Worm (Caenorhabditis elegans) whole organism, late embryonic: ENCODE data around the gene Y17G7B.3.

ENCODE experiments used
- C08G9.2 ChIP-seq: sonication (generic microtip); optimal IDR thresholded peaks from 2 replicates; lab custom pipeline; 2016; ENCODE audit warnings: mild to moderate bottlenecking, missing genetic modification characterization, moderate library complexity, missing compliant biosample characterization
- T23F11.4 ChIP-seq: fragments of 200-800 bp; sonication (Bioruptor generic); optimal IDR thresholded peaks from 2 replicates; lab custom pipeline; 2018; ENCODE audit warnings: mild to moderate bottlenecking, missing genetic modification characterization, missing compliant biosample characterization
- fax-1 ChIP-seq: sonication (generic microtip); optimal IDR thresholded peaks from 2 replicates; lab custom pipeline; 2016; ENCODE audit warnings: missing genotype, missing genetic modification characterization, missing compliant biosample characterization
- nfya-1 ChIP-seq: sonication (generic microtip); optimal IDR thresholded peaks from 2 replicates; lab custom pipeline; 2017; ENCODE audit warnings: missing genetic modification characterization, mild to moderate bottlenecking, missing compliant biosample characterization, antibody characterized with exemption, moderate library complexity
- pqm-1 ChIP-seq: sonication (generic microtip); optimal IDR thresholded peaks from 2 replicates; lab custom pipeline; 2016; ENCODE audit warnings: missing genetic modification characterization, missing compliant biosample characterization
- rnt-1 ChIP-seq: sonication (generic microtip); optimal IDR thresholded peaks from 2 replicates; lab custom pipeline; 2016; ENCODE audit warnings: missing genetic modification characterization, missing compliant biosample characterization
- sdc-2 ChIP-seq: sonication (generic microtip); optimal IDR thresholded peaks from 2 replicates; lab custom pipeline; 2016; ENCODE audit warnings: missing genotype, missing genetic modification characterization, missing compliant biosample characterization
- sox-2 ChIP-seq: fragments of 200-800 bp; sonication (Bioruptor generic); IDR thresholded peaks from 2 replicates; pipeline ENCODE4 v1.3.6; 2022; ENCODE audit warnings: missing genetic modification reagents, missing genetic modification characterization, missing compliant biosample characterization

DNA sequence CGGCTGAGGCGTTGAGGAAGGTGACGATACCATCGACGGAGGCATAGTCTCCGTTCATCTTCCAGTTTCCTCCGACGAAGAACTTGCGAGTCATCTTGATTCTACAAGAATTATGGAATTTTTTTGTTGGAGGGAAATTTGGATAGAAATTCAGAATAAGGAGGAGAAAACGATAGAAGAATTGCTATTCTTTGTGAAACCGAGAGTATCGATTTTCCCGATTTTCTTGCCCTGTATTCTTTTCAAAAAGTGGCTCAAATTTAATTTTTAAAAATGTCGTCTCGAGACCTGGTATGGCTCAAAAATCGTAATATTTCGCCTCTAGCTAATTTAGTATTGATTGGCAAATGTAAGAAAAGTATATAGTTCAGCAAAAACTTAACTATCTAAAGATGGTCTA, 50.2 kb downstream of the Y17G7B.3 start, which contains the start of gene tpi-1:
- TF ChIP-seq pqm-1 (tag; lab: Kevin White, UChicago) = no peak
- no peak for TF ChIP-seq fax-1 (tag; lab: Kevin White, UChicago)
- no peak for TF ChIP-seq sdc-2
- TF ChIP-seq rnt-1 = no peak
- no peak for TF ChIP-seq nfya-1 (tag; lab: Kevin White, UChicago)
- no peak for TF ChIP-seq C08G9.2
- TF ChIP-seq sox-2 = no peak
- TF ChIP-seq T23F11.4 (GFP tag; lab: Kevin White, UChicago) = no peak
